Worm (Caenorhabditis elegans) whole organism, L1 larva: ENCODE measurements around the gene lgc-28.

Experiments used
- C16A3.4 ChIP-seq: fragments of 150-350 bp; optimal IDR thresholded peaks from 2 replicates; lab custom pipeline; 2014; ENCODE audit warnings: missing biosample characterization, missing genetic modification characterization
- F16B12.6 ChIP-seq: fragments of 150-350 bp; optimal IDR thresholded peaks from 2 replicates; lab custom pipeline; 2014; ENCODE audit warnings: missing biosample characterization, missing genetic modification characterization
- alr-1 ChIP-seq: fragments of 200-800 bp; sonication (Bioruptor generic); optimal IDR thresholded peaks from 2 replicates; lab custom pipeline; 2018; ENCODE audit warnings: borderline replicate concordance, mild to moderate bottlenecking, missing genetic modification characterization, missing compliant biosample characterization
- aly-2 ChIP-seq: fragments of 150-350 bp; optimal IDR thresholded peaks from 2 replicates; lab custom pipeline; 2014; ENCODE audit warnings: missing biosample characterization, missing genetic modification characterization
- blmp-1 ChIP-seq: fragments of 150-350 bp; optimal IDR thresholded peaks from 2 replicates; lab custom pipeline; 2014; ENCODE audit warnings: missing biosample characterization, missing genetic modification characterization
- ceh-88 ChIP-seq: fragments of 200-800 bp; sonication (Bioruptor generic); IDR thresholded peaks from 2 replicates; pipeline ENCODE4 v1.3.6; 2022; ENCODE audit warnings: missing genetic modification characterization, missing compliant biosample characterization
- ceh-90 ChIP-seq: sonication (generic microtip); optimal IDR thresholded peaks from 2 replicates; lab custom pipeline; 2016; ENCODE audit warnings: missing genetic modification characterization, missing compliant biosample characterization
- dpl-1 ChIP-seq, 3 experiments: fragments of 150-350 bp in 2 of 3; sonication (generic microtip) in 1 of 3; optimal IDR thresholded peaks; 2 replicates each; lab custom pipeline; 2014 to 2017; ENCODE audit warnings: missing biosample characterization in 3 of 3, missing genetic modification characterization in 3 of 3, missing genetic modification reagents in 3 of 3
- dsc-1 ChIP-seq: sonication (generic microtip); optimal IDR thresholded peaks from 2 replicates; lab custom pipeline; 2016; ENCODE audit warnings: mild to moderate bottlenecking, missing genetic modification characterization, missing compliant biosample characterization
- efl-1 ChIP-seq, 4 experiments: fragments of 150-350 bp; optimal IDR thresholded peaks in 3 of 4; peaks in 1 of 4; 1 replicate in 1 of 4; 2 replicates in 3 of 4; lab custom pipeline; 2014; ENCODE audit warnings: missing biosample characterization in 2 of 4, missing genetic modification characterization in 2 of 4, missing genetic modification reagents in 2 of 4
- efl-3 ChIP-seq: fragments of 200-800 bp; sonication (Bioruptor generic); optimal IDR thresholded peaks from 2 replicates; lab custom pipeline; 2018; ENCODE audit warnings: mild to moderate bottlenecking, missing genetic modification characterization, missing compliant biosample characterization
- elt-2 ChIP-seq: sonication (generic microtip); optimal IDR thresholded peaks from 2 replicates; lab custom pipeline; 2016; ENCODE audit warnings: missing genetic modification characterization, mild to moderate bottlenecking, inconsistent platforms, missing compliant biosample characterization, missing genetic modification reagents
- elt-3 ChIP-seq, 6 experiments: fragments of 150-350 bp in 1 of 6; sonication (generic microtip); optimal IDR thresholded peaks; 2 replicates each; lab custom pipeline; 2017 to 2018; ENCODE audit warnings: missing biosample characterization in 6 of 6, missing genetic modification characterization in 6 of 6, inconsistent platforms in 1 of 6
- irx-1 ChIP-seq: sonication (generic microtip); optimal IDR thresholded peaks from 2 replicates; lab custom pipeline; 2016; ENCODE audit warnings: missing genetic modification characterization, missing compliant biosample characterization
- jun-1 ChIP-seq: fragments of 150-350 bp; optimal IDR thresholded peaks from 2 replicates; lab custom pipeline; 2014; ENCODE audit warnings: missing biosample characterization, missing genetic modification reagents, missing genetic modification characterization
- lin-13 ChIP-seq: fragments of 150-350 bp; optimal IDR thresholded peaks from 2 replicates; lab custom pipeline; 2014; ENCODE audit warnings: missing biosample characterization, missing genetic modification reagents, missing genetic modification characterization
- lin-14 ChIP-seq: fragments of 200-800 bp; sonication (Bioruptor generic); optimal IDR thresholded peaks from 2 replicates; lab custom pipeline; 2018; ENCODE audit warnings: mild to moderate bottlenecking, missing genetic modification characterization, moderate library complexity, missing compliant biosample characterization
- lin-15B ChIP-seq: fragments of 150-350 bp; sonication (generic microtip); optimal IDR thresholded peaks from 3 replicates; lab custom pipeline; 2014; ENCODE audit warnings: missing biosample characterization, missing genetic modification characterization
- lin-35 ChIP-seq, 2 experiments: fragments of 150-350 bp; optimal IDR thresholded peaks; 2 replicates each; lab custom pipeline; 2014; ENCODE audit warnings: missing biosample characterization in 2 of 2, missing genetic modification characterization in 2 of 2, missing genetic modification reagents in 2 of 2
- lsy-2 ChIP-seq, 2 experiments: fragments of 150-350 bp; optimal IDR thresholded peaks; 2 replicates each; lab custom pipeline; 2014; ENCODE audit warnings: missing biosample characterization in 2 of 2, missing genetic modification characterization in 2 of 2
- mab-9 ChIP-seq: fragments of 200-800 bp; sonication (Bioruptor generic); IDR thresholded peaks from 2 replicates; pipeline ENCODE4 v1.3.6; 2022; ENCODE audit warnings: missing genetic modification reagents, missing genetic modification characterization, missing compliant biosample characterization
- mef-2 ChIP-seq: fragments of 150-350 bp; optimal IDR thresholded peaks from 2 replicates; lab custom pipeline; 2014; ENCODE audit warnings: missing biosample characterization, missing genetic modification characterization
- mep-1 ChIP-seq: fragments of 150-350 bp; optimal IDR thresholded peaks from 2 replicates; lab custom pipeline; 2014; ENCODE audit warnings: missing biosample characterization, missing genetic modification characterization
- nhr-12 ChIP-seq: sonication (generic microtip); optimal IDR thresholded peaks from 2 replicates; lab custom pipeline; 2017; ENCODE audit warnings: missing biosample characterization, missing genetic modification characterization
- nhr-19 ChIP-seq: fragments of 200-800 bp; sonication (Bioruptor generic); conservative IDR thresholded peaks from 2 replicates; pipeline ENCODE4 v1.3.6; 2022; ENCODE audit warnings: missing genetic modification characterization, missing compliant biosample characterization
- nhr-20 ChIP-seq: sonication (generic microtip); optimal IDR thresholded peaks from 2 replicates; lab custom pipeline; 2016; ENCODE audit warnings: mild to moderate bottlenecking, missing genetic modification characterization, missing compliant biosample characterization
- nhr-28 ChIP-seq: fragments of 150-350 bp; optimal IDR thresholded peaks from 2 replicates; lab custom pipeline; 2014; ENCODE audit warnings: missing biosample characterization, missing genetic modification characterization
- nhr-47 ChIP-seq: sonication (generic microtip); optimal IDR thresholded peaks from 2 replicates; lab custom pipeline; 2016; ENCODE audit warnings: mild to moderate bottlenecking, missing genetic modification characterization, moderate library complexity, missing compliant biosample characterization
- pax-3 ChIP-seq: fragments of 200-800 bp; sonication (Bioruptor generic); optimal IDR thresholded peaks from 2 replicates; lab custom pipeline; 2018; ENCODE audit warnings: mild to moderate bottlenecking, missing genetic modification characterization, moderate library complexity, missing compliant biosample characterization
- pqm-1 ChIP-seq: sonication (generic microtip); optimal IDR thresholded peaks from 3 replicates; lab custom pipeline; 2017; ENCODE audit warnings: missing biosample characterization, missing genetic modification characterization
- snu-23 ChIP-seq: sonication (generic microtip); optimal IDR thresholded peaks from 2 replicates; lab custom pipeline; 2016; ENCODE audit warnings: missing genetic modification characterization, missing compliant biosample characterization
- swsn-7 ChIP-seq: sonication (generic microtip); optimal IDR thresholded peaks from 2 replicates; lab custom pipeline; 2016; ENCODE audit warnings: missing genetic modification characterization, missing compliant biosample characterization
- tbx-2 ChIP-seq: sonication (generic microtip); optimal IDR thresholded peaks from 2 replicates; lab custom pipeline; 2016; ENCODE audit warnings: missing genetic modification characterization, missing compliant biosample characterization
- tlp-1 ChIP-seq: fragments of 150-350 bp; optimal IDR thresholded peaks from 2 replicates; lab custom pipeline; 2014; ENCODE audit warnings: missing biosample characterization, missing genetic modification characterization
- unc-130 ChIP-seq: fragments of 150-350 bp; optimal IDR thresholded peaks from 2 replicates; lab custom pipeline; 2017; ENCODE audit warnings: missing biosample characterization, missing genetic modification characterization, inconsistent platforms
- unc-98 ChIP-seq: fragments of 200-800 bp; sonication (Bioruptor generic); IDR thresholded peaks from 2 replicates; pipeline ENCODE4 v1.3.6; 2022; ENCODE audit warnings: missing genetic modification characterization, missing compliant biosample characterization
- xbp-1 ChIP-seq: sonication (generic microtip); optimal IDR thresholded peaks from 2 replicates; lab custom pipeline; 2016; ENCODE audit warnings: missing genetic modification characterization, missing compliant biosample characterization
- ztf-11 ChIP-seq, 2 experiments: sonication (generic microtip); optimal IDR thresholded peaks; 2 replicates each; lab custom pipeline; 2016 to 2017; ENCODE audit warnings: missing genetic modification characterization in 2 of 2, missing biosample characterization in 1 of 2, missing compliant biosample characterization in 1 of 2

lgc-28 gene

ce11 chrII:2649015-2649414 lies 24.1 kb downstream of the lgc-28 start (continued):
- TF ChIP-seq blmp-1 (tag; lab: Kevin White, UChicago) = no peak
- TF ChIP-seq nhr-12 (tag; lab: Kevin White, UChicago) = no peak
- TF ChIP-seq pqm-1 = no peak
- TF ChIP-seq ceh-90 (tag; lab: Kevin White, UChicago) = no peak
- no peak for TF ChIP-seq elt-3 (tag; optimal IDR thresholded peaks at IDR 0.05; lab: Kevin White, UChicago)
- peak; percentile 49 for TF ChIP-seq nhr-20
- TF ChIP-seq pax-3 = no peak
- TF ChIP-seq dpl-1 (GFP tag; optimal IDR thresholded peaks at IDR 0.05; lab: Kevin White, UChicago) = peak; percentile 9 to 54 (median 35)
- peak; percentile 38 for TF ChIP-seq lin-13
- peak; percentile 33 for TF ChIP-seq nhr-47 (tag; lab: Kevin White, UChicago)
- peak; percentile 50 to 61 for TF ChIP-seq efl-1 (optimal IDR thresholded peaks at IDR 0.05; lab: Kevin White, UChicago)
- peak; percentile 34 to 67 for TF ChIP-seq efl-1 (GFP tag; optimal IDR thresholded peaks at IDR 0.05 in 1 of 2; lab: Kevin White, UChicago)
- no peak for TF ChIP-seq tlp-1 (tag; lab: Kevin White, UChicago)
- no peak for TF ChIP-seq alr-1 (tag; lab: Kevin White, UChicago)
- TF ChIP-seq unc-130 (tag; lab: Kevin White, UChicago) = no peak
- TF ChIP-seq xbp-1 (tag; lab: Kevin White, UChicago) = peak; percentile 21
- no peak for TF ChIP-seq C16A3.4 (tag; lab: Kevin White, UChicago)
- TF ChIP-seq lsy-2 (tag; optimal IDR thresholded peaks at IDR 0.05; lab: Kevin White, UChicago) = peak; percentile 26 to 51

DNA sequence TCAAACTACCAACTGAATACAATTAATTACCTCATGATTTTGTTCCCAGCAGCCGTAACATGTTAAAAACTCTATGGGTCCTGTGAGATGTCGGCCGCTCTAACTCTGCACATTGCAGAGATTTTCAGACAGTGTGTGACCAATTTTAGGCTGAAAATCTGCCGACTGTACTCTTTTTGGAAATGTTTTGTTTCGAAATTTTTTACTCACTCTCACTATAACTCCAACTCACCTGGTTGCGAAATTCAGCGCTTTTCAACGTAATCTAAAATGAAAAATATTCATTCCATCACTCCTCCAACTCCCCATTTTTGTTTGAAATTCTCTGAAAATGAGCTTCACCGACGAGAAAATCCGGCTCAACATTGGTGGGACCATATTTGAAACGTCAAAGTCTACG lies 24.6 kb downstream of the lgc-28 start, which contains the start of the genes F22E5.13 and F22E5.6:
F22E5.13 (minus strand) TSS at position 101 of the 400 bp plus-strand sequence.
F22E5.6 (plus strand) TSS at position 297 of the 400 bp plus-strand sequence.
- TF ChIP-seq ceh-88 (GFP tag; lab: Robert Waterston, UW) (no peak), mep-1 (tag; lab: Kevin White, UChicago) (no peak), mef-2 (tag; lab: Kevin White, UChicago) (no peak), nhr-28 (tag; lab: Kevin White, UChicago) (no peak), lin-14 (GFP tag; lab: Kevin White, UChicago) (no peak), elt-2 (tag; lab: Kevin White, UChicago) (no peak), irx-1 (tag; lab: Kevin White, UChicago) (no peak), tbx-2 (tag; lab: Kevin White, UChicago) (no peak), pax-3 (no peak), unc-98 (GFP tag; lab: Robert Waterston, UW) (no peak), lin-15B (tag; lab: Kevin White, UChicago) (no peak), ztf-11 (tag; optimal IDR thresholded peaks at IDR 0.05; lab: Kevin White, UChicago) (no peak), efl-1 (optimal IDR thresholded peaks at IDR 0.05; lab: Kevin White, UChicago) (no peak), efl-1 (GFP tag; optimal IDR thresholded peaks at IDR 0.05 in 1 of 2; lab: Kevin White, UChicago) (no peak)

ce11 chrII:2656606-2657005 lies 31.7 kb downstream of the lgc-28 start, which contains the start of gene sri-47:
Gene sri-47, plus strand, starts transcription at chrII:2656906.
- TF ChIP-seq jun-1 (tag; lab: Kevin White, UChicago) = no peak
- no peak for TF ChIP-seq mef-2 (tag; lab: Kevin White, UChicago)
- TF ChIP-seq dsc-1 (tag; lab: Kevin White, UChicago) = no peak
- no peak for TF ChIP-seq F16B12.6
- TF ChIP-seq snu-23 = no peak
- TF ChIP-seq nhr-19 (GFP tag; lab: Robert Waterston, UW) = no peak
- TF ChIP-seq aly-2 (tag; lab: Kevin White, UChicago) = no peak
- no peak for TF ChIP-seq efl-3 (GFP tag; lab: Kevin White, UChicago)
- no peak for TF ChIP-seq mab-9
- no peak for TF ChIP-seq lin-35 (GFP tag; optimal IDR thresholded peaks at IDR 0.05; lab: Kevin White, UChicago)
- no peak for TF ChIP-seq nhr-28 (tag; lab: Kevin White, UChicago)
- no peak for TF ChIP-seq swsn-7 (tag; lab: Kevin White, UChicago)
